Worm (Caenorhabditis elegans) whole organism, dauer: ENCODE data around the gene F40F8.5.
"Not testable (repeated sequence)": the region's sequence is repeated elsewhere in the genome, so short reads cannot be mapped to it uniquely, and the experiment has no call there.

ENCODE experiments used
- unc-62 ChIP-seq: sonication (generic microtip); optimal IDR thresholded peaks from 2 replicates; lab custom pipeline; 2017; ENCODE audit warnings: missing biosample characterization, missing genetic modification reagents, missing genetic modification characterization

Gene F40F8.5

ce11 chrII:11150976-11151375 is 16.2 kb upstream of the F40F8.5 start:
- no peak for TF ChIP-seq unc-62 (GFP tag; lab: Kevin White, UChicago)

- no peak for TF ChIP-seq unc-62 (GFP tag; lab: Kevin White, UChicago)
These were observed 15.3 kb upstream of the F40F8.5 start for ce11 chrII:11149866-11150685.

ce11 chrII:11142571-11142970 is 7.8 kb upstream of the F40F8.5 start, which contains the start of gene arrd-6:
TSS of gene arrd-6 (plus strand) at chrII:11142739.
- TF ChIP-seq unc-62 (GFP tag; lab: Kevin White, UChicago), result no peak

- TF ChIP-seq unc-62 (GFP tag; lab: Kevin White, UChicago), result no peak
These were observed 5.4 kb upstream of the F40F8.5 start, which contains the start of gene F40F8.4 for ce11 chrII:11140140-11140539. TSS of gene F40F8.4 (minus strand) at chrII:11140240.

ce11 chrII:11135773-11136172 is 1.0 kb upstream of the F40F8.5 start:
- no peak for TF ChIP-seq unc-62 (GFP tag; lab: Kevin White, UChicago)

- TF ChIP-seq unc-62 (GFP tag; lab: Kevin White, UChicago), result no peak
These were observed 2.2 kb downstream of the F40F8.5 start, which contains the start of gene F40F8.11 for ce11 chrII:11132542-11132941. TSS of gene F40F8.11 (minus strand) at chrII:11132590.

- TF ChIP-seq unc-62 (GFP tag; lab: Kevin White, UChicago), result no peak
These were observed 5.2 kb downstream of the F40F8.5 start, which contains the start of gene F40F8.12 for ce11 chrII:11129517-11129916. TSS of gene F40F8.12 (plus strand) at chrII:11129817.

ce11 chrII:11128989-11129388 is 5.7 kb downstream of the F40F8.5 start, which contains the start of gene F40F8.3:
TSS of gene F40F8.3 (plus strand) at chrII:11129289.
- no peak for TF ChIP-seq unc-62 (GFP tag; lab: Kevin White, UChicago)

- TF ChIP-seq unc-62 (GFP tag; lab: Kevin White, UChicago), result no peak
These were observed 7.4 kb downstream of the F40F8.5 start, which contains the start of gene F40F8.1 for ce11 chrII:11127364-11127763. TSS of gene F40F8.1 (plus strand) at chrII:11127664.

- no peak for TF ChIP-seq unc-62 (GFP tag; lab: Kevin White, UChicago)
These were observed 8.3 kb downstream of the F40F8.5 start, which contains the start of the genes rps-9 and lsm-1 for ce11 chrII:11126312-11127000. TSS of gene rps-9 (minus strand) at chrII:11126362. TSS of gene lsm-1 (plus strand) at chrII:11126950.

ce11 chrII:11125059-11125594 is 9.6 kb downstream of the F40F8.5 start:
- TF ChIP-seq unc-62 (GFP tag; lab: Kevin White, UChicago), result no peak

ce11 chrII:11121800-11122199 is 12.9 kb downstream of the F40F8.5 start, which contains the start of gene W10C6.2:
TSS of gene W10C6.2 (minus strand) at chrII:11121900.
- not testable (repeated sequence) for TF ChIP-seq unc-62 (GFP tag; lab: Kevin White, UChicago)

- TF ChIP-seq unc-62 (GFP tag; lab: Kevin White, UChicago), result no peak
These were observed 22.3 kb downstream of the F40F8.5 start, which contains the start of gene mat-2 for ce11 chrII:11112419-11112818. TSS of gene mat-2 (plus strand) at chrII:11112719.

ce11 chrII:11111107-11111506 is 23.6 kb downstream of the F40F8.5 start, which contains the start of gene glb-4:
TSS of gene glb-4 (minus strand) at chrII:11111207.
- no peak for TF ChIP-seq unc-62 (GFP tag; lab: Kevin White, UChicago)

- TF ChIP-seq unc-62 (GFP tag; lab: Kevin White, UChicago), result no peak
These were observed 24.3 kb downstream of the F40F8.5 start for ce11 chrII:11110419-11110818.
